Worm (Caenorhabditis elegans) whole organism, young adult: ENCODE results near the gene nspc-20.

Experiments used
- C17E4.6 ChIP-seq: fragments of 200-800 bp; sonication (Bioruptor generic); IDR thresholded peaks from 2 replicates; pipeline ENCODE4 v1.3.6; 2022; ENCODE audit warnings: missing genetic modification reagents, missing genetic modification characterization, missing compliant biosample characterization
- die-1 ChIP-seq: sonication (generic microtip); optimal IDR thresholded peaks from 2 replicates; lab custom pipeline; 2016; ENCODE audit warnings: missing genotype, mild to moderate bottlenecking, missing genetic modification characterization, missing compliant biosample characterization
- lsl-1 ChIP-seq: fragments of 200-800 bp; sonication (Bioruptor generic); optimal IDR thresholded peaks from 2 replicates; lab custom pipeline; 2018; ENCODE audit warnings: mild to moderate bottlenecking, missing genetic modification characterization, moderate library complexity, missing compliant biosample characterization

DNA sequence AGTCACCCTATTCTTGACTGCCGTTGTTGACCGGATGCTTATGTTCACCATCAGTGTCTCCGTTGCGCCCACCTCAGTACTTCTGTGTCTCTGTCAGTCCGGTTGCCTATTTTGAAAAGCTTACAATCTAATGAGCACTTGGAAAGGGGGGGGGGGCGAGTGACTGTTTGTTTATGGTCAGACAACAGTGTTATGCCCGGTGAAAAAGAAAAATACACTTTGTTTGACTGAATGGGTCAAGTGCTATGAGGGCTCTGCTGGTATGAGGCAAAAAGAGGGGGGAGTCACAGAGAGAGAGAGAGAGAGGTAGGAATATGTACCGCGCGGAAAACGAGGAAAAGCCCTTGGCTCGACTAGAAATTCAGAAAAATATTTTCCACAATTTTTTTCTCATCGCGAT, 41.3 kb upstream of the nspc-20 start:
- TF ChIP-seq lsl-1 (GFP tag; lab: Kevin White, UChicago) (no peak), die-1 (no peak), C17E4.6 (GFP tag; lab: Robert Waterston, UW) (no peak)
